Worm (Caenorhabditis elegans) whole organism, late embryonic: ENCODE results near the gene arv-1.

Experiments used
- ceh-22 ChIP-seq: sonication (generic microtip); optimal IDR thresholded peaks from 2 replicates; lab custom pipeline; 2017; ENCODE audit warnings: missing biosample characterization, missing genetic modification characterization
- fkh-6 ChIP-seq: sonication (generic microtip); optimal IDR thresholded peaks from 2 replicates; lab custom pipeline; 2016; ENCODE audit warnings: missing genetic modification characterization, missing compliant biosample characterization
- hlh-30 ChIP-seq: sonication (generic microtip); optimal IDR thresholded peaks from 2 replicates; lab custom pipeline; 2017; ENCODE audit warnings: antibody characterized with exemption, missing genetic modification characterization, missing compliant biosample characterization; ENCODE audit not compliant: insufficient read depth
- nfya-1 ChIP-seq: sonication (generic microtip); optimal IDR thresholded peaks from 2 replicates; lab custom pipeline; 2017; ENCODE audit warnings: missing genetic modification characterization, mild to moderate bottlenecking, missing compliant biosample characterization, antibody characterized with exemption, moderate library complexity

ce11 chrII:10245612-10246011 is 45.0 kb upstream of the arv-1 start:
- TF ChIP-seq hlh-30: no peak
- no peak for TF ChIP-seq nfya-1 (tag; lab: Kevin White, UChicago)
- no peak for TF ChIP-seq fkh-6
- TF ChIP-seq ceh-22 (tag; lab: Kevin White, UChicago): no peak
